Fruit fly (Drosophila melanogaster): ENCODE results near the gene twit.
A peak's percentile ranks its signal among the peaks of the same experiment; 100 is the strongest.

The twit gene

DNA sequence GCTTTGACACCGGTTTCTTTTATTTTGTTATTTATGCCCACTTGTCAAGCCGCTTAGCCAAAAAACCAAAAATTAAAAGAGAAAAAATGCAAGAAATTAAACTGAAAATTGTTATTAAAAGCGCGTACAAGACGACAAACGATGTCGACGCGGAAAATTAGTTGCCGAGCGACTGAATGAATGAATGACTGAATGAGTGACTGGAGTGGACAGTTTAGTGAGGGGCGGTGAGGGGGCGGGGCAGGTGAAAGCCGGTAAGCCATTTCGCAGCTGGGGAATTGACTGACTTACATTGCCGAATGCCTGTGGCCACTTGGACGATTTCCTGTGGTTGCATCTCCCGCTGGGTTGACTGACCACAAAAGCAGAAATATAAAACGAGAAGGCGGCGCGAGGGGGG lies 45.8 kb upstream of the twit start:
- no peak for TF ChIP-seq h (GFP tag; optimal IDR thresholded peaks at IDR 0.05)
- TF ChIP-seq rgr (GFP tag; optimal IDR thresholded peaks at IDR 0.05): no peak
- TF ChIP-seq Dif (GFP tag; optimal IDR thresholded peaks at IDR 0.05; ENCODE audit: partially characterized antibody): no peak
- no peak for TF ChIP-seq brk (GFP tag; optimal IDR thresholded peaks at IDR 0.05)
- no peak for TF ChIP-seq sv (GFP tag; optimal IDR thresholded peaks at IDR 0.05)

dm6 chr2L:20807617-20808509 lies 44.5 kb upstream of the twit start:
- TF ChIP-seq OdsH (GFP tag; optimal IDR thresholded peaks at IDR 0.05): peak; percentile 32
- TF ChIP-seq brk (GFP tag; optimal IDR thresholded peaks at IDR 0.05): no peak
- TF ChIP-seq h (GFP tag; optimal IDR thresholded peaks at IDR 0.05): peak; percentile 21
- TF ChIP-seq psq (GFP tag; optimal IDR thresholded peaks at IDR 0.05): peak; percentile 29
- peak; percentile 46 for TF ChIP-seq HLH106 (tag; optimal IDR thresholded peaks at IDR 0.05)
- no peak for TF ChIP-seq N (GFP tag; optimal IDR thresholded peaks at IDR 0.05)
- TF ChIP-seq sv (GFP tag; optimal IDR thresholded peaks at IDR 0.05): no peak
- peak; percentile 9 for TF ChIP-seq rgr (GFP tag; optimal IDR thresholded peaks at IDR 0.05)
- TF ChIP-seq dl (GFP tag; optimal IDR thresholded peaks at IDR 0.05; ENCODE audit: insufficient read depth in 1 of 2, partially characterized antibody in 2 of 2): no peak
- TF ChIP-seq foxo (GFP tag; optimal IDR thresholded peaks at IDR 0.05): peak in 1 of 2 experiments; percentile 21
- TF ChIP-seq Sp1 (GFP tag; optimal IDR thresholded peaks at IDR 0.05): peak; percentile 52
- no peak for TF ChIP-seq Rel (GFP tag; optimal IDR thresholded peaks at IDR 0.05)
- no peak for TF ChIP-seq Rel (tag; optimal IDR thresholded peaks at IDR 0.05)
- no peak for TF ChIP-seq CrebA (GFP tag; optimal IDR thresholded peaks at IDR 0.05; ENCODE audit: borderline replicate concordance)
- no peak for TF ChIP-seq woc (GFP tag; optimal IDR thresholded peaks at IDR 0.05)
- TF ChIP-seq Hnf4 (GFP tag; optimal IDR thresholded peaks at IDR 0.05): no peak
- TF ChIP-seq br (GFP tag; optimal IDR thresholded peaks at IDR 0.05): no peak

DNA sequence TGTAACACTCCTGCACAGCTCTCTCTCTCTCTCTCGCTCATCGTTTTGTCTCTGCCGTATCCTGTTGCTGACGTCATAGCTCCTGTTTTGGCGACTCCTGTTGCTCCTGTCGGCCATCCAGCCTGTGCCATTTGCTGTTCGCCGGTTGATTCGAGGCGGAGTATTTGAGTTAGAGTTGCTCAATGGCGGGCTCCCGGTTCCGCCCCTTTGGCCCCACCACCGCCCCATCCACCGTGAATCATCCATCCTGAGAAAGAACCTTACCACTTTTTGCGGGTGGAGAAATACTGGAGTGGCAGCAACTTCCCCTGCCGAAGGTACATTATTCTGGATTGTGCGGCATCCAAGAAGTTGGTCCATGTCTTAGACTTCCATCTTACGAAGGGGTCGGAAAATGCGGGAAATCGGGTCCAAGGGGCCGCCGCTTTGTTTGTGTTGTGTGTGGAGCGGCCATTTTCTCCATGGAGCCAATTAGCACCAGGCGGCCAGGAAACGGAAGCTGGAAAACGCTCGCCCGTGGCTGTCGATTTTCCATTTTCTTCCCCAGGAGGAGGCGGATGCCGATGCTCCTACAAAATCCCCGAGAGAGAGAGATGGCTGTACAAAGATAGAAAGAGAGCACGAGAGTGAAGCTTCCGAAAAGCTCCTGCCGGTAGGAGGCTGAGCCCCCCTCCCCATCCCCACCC lies 43.7 kb upstream of the twit start:
- no peak for TF ChIP-seq Hr83 (GFP tag; optimal IDR thresholded peaks at IDR 0.05; ENCODE audit: poor library complexity, severe bottlenecking)
- peak; percentile 25 for TF ChIP-seq Vsx2 (GFP tag; optimal IDR thresholded peaks at IDR 0.05; ENCODE audit: partially characterized antibody)

- TF ChIP-seq h (GFP tag; optimal IDR thresholded peaks at IDR 0.05): no peak
- no peak for TF ChIP-seq pan (optimal IDR thresholded peaks at IDR 0.05)
- TF ChIP-seq lola (GFP tag; optimal IDR thresholded peaks at IDR 0.05): no peak
- no peak for TF ChIP-seq foxo (GFP tag; optimal IDR thresholded peaks at IDR 0.05)
- no peak for TF ChIP-seq HLH106 (tag; optimal IDR thresholded peaks at IDR 0.05)
- TF ChIP-seq Hnf4 (GFP tag; optimal IDR thresholded peaks at IDR 0.05): no peak
- TF ChIP-seq Myc (optimal IDR thresholded peaks at IDR 0.05): no peak
- TF ChIP-seq ey (GFP tag; optimal IDR thresholded peaks at IDR 0.05): no peak
- no peak for TF ChIP-seq Hr83 (GFP tag; optimal IDR thresholded peaks at IDR 0.05; ENCODE audit: poor library complexity, severe bottlenecking)
- TF ChIP-seq OdsH (GFP tag; optimal IDR thresholded peaks at IDR 0.05): no peak
- no peak for TF ChIP-seq CG32264 (GFP tag; optimal IDR thresholded peaks at IDR 0.05)
- no peak for TF ChIP-seq Dfd (GFP tag; optimal IDR thresholded peaks at IDR 0.05)
- no peak for TF ChIP-seq fru (GFP tag; optimal IDR thresholded peaks at IDR 0.05)
- TF ChIP-seq CG9705 (GFP tag; optimal IDR thresholded peaks at IDR 0.05): no peak
- TF ChIP-seq Hr78 (GFP tag; optimal IDR thresholded peaks at IDR 0.05): no peak
- no peak for TF ChIP-seq jim (GFP tag; optimal IDR thresholded peaks at IDR 0.05)
- no peak for TF ChIP-seq rgr (GFP tag; optimal IDR thresholded peaks at IDR 0.05)
These were observed 43.1 kb upstream of the twit start for dm6 chr2L:20809229-20809628.
